Fruit fly (Drosophila melanogaster) whole organism, embryonic: ENCODE data around the gene TwdlX.

Experiments used
- Atf6 ChIP-seq: fragments of 200-800 bp; sonication (Bioruptor generic); IDR thresholded peaks from 2 replicates; pipeline ENCODE4 v1.3.6; 2022; ENCODE audit warnings: missing biosample characterization, missing genetic modification characterization
- BEAF-32 ChIP-seq: fragments of 200-800 bp; sonication (Bioruptor generic); optimal IDR thresholded peaks from 3 replicates; lab custom pipeline; 2017; ENCODE audit warnings: missing biosample characterization, missing genetic modification characterization, mild to moderate bottlenecking, moderate library complexity, missing genetic modification reagents
- CG11247 ChIP-seq: fragments of 200-800 bp; sonication (Bioruptor generic); IDR thresholded peaks from 2 replicates; pipeline ENCODE4 v1.3.6; 2022; ENCODE audit warnings: missing biosample characterization, missing genetic modification characterization
- CG11398 ChIP-seq: fragments of 200-800 bp; sonication (Bioruptor generic); optimal IDR thresholded peaks from 2 replicates; lab custom pipeline; 2016; ENCODE audit warnings: missing biosample characterization, missing genetic modification characterization
- CG12236 ChIP-seq: fragments of 200-800 bp; sonication (Bioruptor generic); optimal IDR thresholded peaks from 2 replicates; lab custom pipeline; 2016; ENCODE audit warnings: missing biosample characterization, missing genetic modification characterization
- CG12299 ChIP-seq: fragments of 200-800 bp; sonication (Bioruptor generic); optimal IDR thresholded peaks from 2 replicates; lab custom pipeline; 2018; ENCODE audit warnings: missing biosample characterization, mild to moderate bottlenecking, missing genetic modification characterization
- CG13424 ChIP-seq: fragments of 200-800 bp; sonication (Bioruptor generic); optimal IDR thresholded peaks from 2 replicates; lab custom pipeline; 2019; ENCODE audit warnings: missing biosample characterization, mild to moderate bottlenecking, missing genetic modification characterization, moderate library complexity
- CG13624 ChIP-seq: fragments of 200-800 bp; sonication (Bioruptor generic); optimal IDR thresholded peaks from 2 replicates; lab custom pipeline; 2016; ENCODE audit warnings: missing biosample characterization, missing genetic modification characterization
- CG16813 ChIP-seq: fragments of 200-800 bp; sonication (Bioruptor generic); IDR thresholded peaks from 3 replicates; pipeline ENCODE4 v1.3.6; 2022; ENCODE audit warnings: missing biosample characterization, missing genetic modification characterization; ENCODE audit not compliant: partially characterized antibody
- CG17829 ChIP-seq: fragments of 200-800 bp; optimal IDR thresholded peaks from 2 replicates; lab custom pipeline; 2019; ENCODE audit warnings: missing biosample characterization, mild to moderate bottlenecking, missing genetic modification characterization, moderate library complexity
- CG32532 ChIP-seq: fragments of 200-800 bp; sonication (Bioruptor generic); IDR thresholded peaks from 2 replicates; pipeline ENCODE4 v1.3.6; 2022; ENCODE audit warnings: missing biosample characterization, missing genetic modification characterization
- CG33557 ChIP-seq: fragments of 200-800 bp; sonication (Bioruptor generic); optimal IDR thresholded peaks from 2 replicates; lab custom pipeline; 2019; ENCODE audit warnings: missing biosample characterization, mild to moderate bottlenecking, missing genetic modification characterization, moderate library complexity
- CG3995 ChIP-seq: fragments of 200-800 bp; sonication (Bioruptor generic); optimal IDR thresholded peaks from 3 replicates; lab custom pipeline; 2016; ENCODE audit warnings: missing biosample characterization, missing genetic modification characterization
- CG4282 ChIP-seq: fragments of 200-800 bp; sonication (Bioruptor generic); optimal IDR thresholded peaks from 2 replicates; lab custom pipeline; 2016; ENCODE audit warnings: missing biosample characterization, missing genetic modification characterization
- CG4820 ChIP-seq: fragments of 200-800 bp; sonication (Bioruptor generic); optimal IDR thresholded peaks from 3 replicates; lab custom pipeline; 2016; ENCODE audit warnings: missing biosample characterization, missing genetic modification characterization
- CG7839 ChIP-seq: fragments of 200-800 bp; sonication (Bioruptor generic); optimal IDR thresholded peaks from 3 replicates; lab custom pipeline; 2018; ENCODE audit warnings: missing biosample characterization, mild to moderate bottlenecking, missing genetic modification characterization, moderate library complexity
- CG7963 ChIP-seq: fragments of 200-800 bp; sonication (Bioruptor generic); IDR thresholded peaks from 3 replicates; pipeline ENCODE4 v1.3.6; 2022; ENCODE audit warnings: missing biosample characterization, missing genetic modification characterization; ENCODE audit not compliant: partially characterized antibody
- CG9215 ChIP-seq: fragments of 200-800 bp; sonication (Bioruptor generic); IDR thresholded peaks from 2 replicates; pipeline ENCODE4 v1.3.6; 2022; ENCODE audit warnings: missing biosample characterization, missing genetic modification characterization
- CG9609 ChIP-seq: fragments of 200-800 bp; sonication (Bioruptor generic); optimal IDR thresholded peaks from 3 replicates; lab custom pipeline; 2016; ENCODE audit warnings: missing biosample characterization, missing genetic modification characterization
- CTCF ChIP-seq: fragments of 200-800 bp; sonication (Bioruptor generic); optimal IDR thresholded peaks from 2 replicates; lab custom pipeline; 2017; ENCODE audit warnings: missing biosample characterization, mild to moderate bottlenecking, missing genetic modification characterization, moderate library complexity
- CoRest ChIP-seq: fragments of 200-800 bp; sonication (Bioruptor generic); optimal IDR thresholded peaks from 3 replicates; lab custom pipeline; 2018; ENCODE audit warnings: missing biosample characterization, mild to moderate bottlenecking, missing genetic modification characterization, moderate library complexity
- Dad ChIP-seq: fragments of 200-800 bp; sonication (Bioruptor generic); optimal IDR thresholded peaks from 3 replicates; lab custom pipeline; 2016; ENCODE audit warnings: missing biosample characterization, missing genetic modification characterization
- Drgx ChIP-seq: fragments of 200-800 bp; sonication (Bioruptor generic); IDR thresholded peaks from 2 replicates; pipeline ENCODE4 v1.3.6; 2022; ENCODE audit warnings: missing biosample characterization, missing genetic modification characterization
- Fer1 ChIP-seq: fragments of 200-800 bp; sonication (Bioruptor generic); optimal IDR thresholded peaks from 2 replicates; lab custom pipeline; 2017; ENCODE audit warnings: missing biosample characterization, mild to moderate bottlenecking, missing genetic modification characterization
- GATAe ChIP-seq: fragments of 200-800 bp; sonication (Bioruptor generic); conservative IDR thresholded peaks from 2 replicates; pipeline ENCODE4 v1.3.6; 2022; ENCODE audit warnings: missing biosample characterization, missing genetic modification characterization
- HLH4C ChIP-seq: fragments of 200-800 bp; sonication (Bioruptor generic); IDR thresholded peaks from 3 replicates; pipeline ENCODE4 v1.3.6; 2022; ENCODE audit warnings: missing biosample characterization, missing genetic modification characterization; ENCODE audit not compliant: partially characterized antibody
- Hsf ChIP-seq: fragments of 200-800 bp; sonication (Bioruptor generic); optimal IDR thresholded peaks from 3 replicates; lab custom pipeline; 2016; ENCODE audit warnings: missing biosample characterization, missing genetic modification characterization
- Mes4 ChIP-seq: fragments of 200-800 bp; sonication (Bioruptor generic); optimal IDR thresholded peaks from 2 replicates; lab custom pipeline; 2016; ENCODE audit warnings: missing biosample characterization, missing genetic modification characterization
- NFAT ChIP-seq: fragments of 200-800 bp; sonication (Bioruptor generic); IDR thresholded peaks from 2 replicates; pipeline ENCODE4 v1.3.6; 2022; ENCODE audit warnings: missing biosample characterization, missing genetic modification characterization
- Nf-YB ChIP-seq: fragments of 200-800 bp; sonication (Bioruptor generic); optimal IDR thresholded peaks from 3 replicates; lab custom pipeline; 2019; ENCODE audit warnings: missing biosample characterization, mild to moderate bottlenecking, missing genetic modification characterization, moderate library complexity
- Ravus ChIP-seq: fragments of 200-800 bp; sonication (Bioruptor generic); IDR thresholded peaks from 2 replicates; pipeline ENCODE4 v1.3.6; 2022; ENCODE audit warnings: missing biosample characterization, missing genetic modification characterization
- Stat92E ChIP-seq, 3 experiments: fragments of >200 bp in 2 of 3; fragments of 200-800 bp in 1 of 3; sonication (Bioruptor generic) in 1 of 3; optimal IDR thresholded peaks; 2 replicates each; lab custom pipeline; 2017 to 2019; ENCODE audit warnings: missing biosample characterization in 3 of 3, missing genetic modification characterization in 3 of 3, mild to moderate bottlenecking in 1 of 3, moderate library complexity in 1 of 3
- Xrp1 ChIP-seq: fragments of 200-800 bp; sonication (Bioruptor generic); IDR thresholded peaks from 2 replicates; pipeline ENCODE4 v1.3.6; 2022; ENCODE audit warnings: missing biosample characterization, missing genetic modification characterization
- ac ChIP-seq: fragments of 200-800 bp; sonication (Bioruptor generic); optimal IDR thresholded peaks from 3 replicates; lab custom pipeline; 2017; ENCODE audit warnings: missing biosample characterization, mild to moderate bottlenecking, missing genetic modification characterization
- al ChIP-seq: fragments of 200-800 bp; sonication (Bioruptor generic); IDR thresholded peaks from 2 replicates; pipeline ENCODE4 v1.3.6; 2022; ENCODE audit warnings: missing biosample characterization, missing genetic modification characterization
- ash1 ChIP-seq: fragments of 200-800 bp; sonication (Bioruptor generic); optimal IDR thresholded peaks from 2 replicates; lab custom pipeline; 2018; ENCODE audit warnings: missing biosample characterization, mild to moderate bottlenecking, missing genetic modification characterization
- ato ChIP-seq: fragments of 200-800 bp; sonication (Bioruptor generic); IDR thresholded peaks from 2 replicates; pipeline ENCODE4 v1.3.6; 2022; ENCODE audit warnings: missing biosample characterization, missing genetic modification characterization; ENCODE audit not compliant: partially characterized antibody
- bcd ChIP-seq: fragments of 200-800 bp; sonication (Bioruptor generic); optimal IDR thresholded peaks from 2 replicates; lab custom pipeline; 2017; ENCODE audit warnings: missing biosample characterization, mild to moderate bottlenecking, missing genetic modification characterization
- bsh ChIP-seq, 2 experiments: fragments of 200-800 bp; sonication (Bioruptor generic); optimal IDR thresholded peaks; 2 replicates each; lab custom pipeline; 2017 to 2018; ENCODE audit warnings: mild to moderate bottlenecking in 2 of 2, missing biosample characterization in 2 of 2, missing genetic modification characterization in 2 of 2, moderate library complexity in 1 of 2
- btn ChIP-seq: fragments of 200-800 bp; sonication (Bioruptor generic); optimal IDR thresholded peaks from 2 replicates; lab custom pipeline; 2016; ENCODE audit warnings: missing biosample characterization, missing genetic modification characterization
- dm ChIP-seq: fragments of 200-800 bp; sonication (Bioruptor generic); optimal IDR thresholded peaks from 3 replicates; lab custom pipeline; 2016; ENCODE audit warnings: missing biosample characterization, missing genetic modification characterization
- ems ChIP-seq: fragments of 200-800 bp; sonication (Bioruptor generic); optimal IDR thresholded peaks from 3 replicates; lab custom pipeline; 2016; ENCODE audit warnings: missing biosample characterization, missing genetic modification characterization
- hb ChIP-seq: fragments of 200-800 bp; sonication (Bioruptor generic); IDR thresholded peaks from 3 replicates; pipeline ENCODE4 v1.3.6; 2022; ENCODE audit warnings: missing biosample characterization, missing genetic modification characterization; ENCODE audit not compliant: partially characterized antibody
- kni ChIP-seq: fragments of 200-800 bp; sonication (Bioruptor generic); optimal IDR thresholded peaks from 3 replicates; lab custom pipeline; 2017; ENCODE audit warnings: mild to moderate bottlenecking, missing biosample characterization, missing genetic modification reagents, missing genetic modification characterization
- mld ChIP-seq: fragments of 200-800 bp; sonication (Bioruptor generic); IDR thresholded peaks from 3 replicates; pipeline ENCODE4 v1.3.6; 2022; ENCODE audit warnings: missing biosample characterization, missing genetic modification characterization; ENCODE audit not compliant: partially characterized antibody
- pho ChIP-seq: fragments of 200-800 bp; sonication (Bioruptor generic); optimal IDR thresholded peaks from 2 replicates; lab custom pipeline; 2016; ENCODE audit warnings: missing biosample characterization, missing genetic modification characterization
- slbo ChIP-seq: fragments of 200-800 bp; sonication (Bioruptor generic); IDR thresholded peaks from 2 replicates; pipeline ENCODE4 v1.3.6; 2022; ENCODE audit warnings: missing biosample characterization, missing genetic modification characterization
- sug ChIP-seq: fragments of 200-800 bp; optimal IDR thresholded peaks from 2 replicates; lab custom pipeline; 2019; ENCODE audit warnings: missing biosample characterization, mild to moderate bottlenecking, missing genetic modification characterization, moderate library complexity
- unpg ChIP-seq: fragments of 200-800 bp; sonication (Bioruptor generic); optimal IDR thresholded peaks from 3 replicates; lab custom pipeline; 2018; ENCODE audit warnings: missing biosample characterization, mild to moderate bottlenecking, missing genetic modification characterization, moderate library complexity
- wor ChIP-seq: fragments of 200-800 bp; sonication (Bioruptor generic); IDR thresholded peaks from 2 replicates; pipeline ENCODE4 v1.3.6; 2022; ENCODE audit warnings: missing biosample characterization, missing genetic modification characterization
- zen ChIP-seq: fragments of 200-800 bp; sonication (Bioruptor generic); optimal IDR thresholded peaks from 3 replicates; lab custom pipeline; 2018; ENCODE audit warnings: missing biosample characterization, mild to moderate bottlenecking, missing genetic modification characterization, moderate library complexity

The TwdlX gene

DNA sequence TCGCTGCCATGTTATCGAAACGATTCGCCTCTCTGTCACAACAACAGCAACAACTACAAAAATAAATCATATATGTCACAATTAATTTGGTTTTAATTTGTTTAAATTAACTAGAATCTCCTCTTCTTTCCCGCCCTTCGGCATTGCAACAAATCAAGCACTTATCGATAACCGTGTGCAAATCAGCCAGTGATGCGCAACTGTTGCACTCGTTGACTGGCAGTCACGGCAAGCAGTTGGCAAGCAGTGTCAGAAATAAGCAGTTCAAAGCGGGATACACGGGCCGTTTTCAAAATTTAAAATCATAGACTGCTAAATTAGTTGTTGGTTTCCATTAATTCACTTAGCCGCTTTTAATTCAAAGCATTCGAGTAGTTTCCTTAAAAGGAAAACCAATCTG lies 47.1 kb upstream of the TwdlX start, which contains the start of gene Axs (continued):
- TF ChIP-seq Stat92E (GFP tag; optimal IDR thresholded peaks at IDR 0.05; lab: Kevin White, UChicago) (peak in 1 of 3 experiments; percentile 43), Nf-YB (no peak), bsh (GFP tag; optimal IDR thresholded peaks at IDR 0.05; lab: Kevin White, UChicago) (no peak), CG12299 (no peak), NFAT (GFP tag; lab: Robert Waterston, UW) (peak; percentile 40; the same call in 1 of the 2 replicates), unpg (no peak), ems (GFP tag; lab: Kevin White, UChicago) (no peak), GATAe (GFP tag; lab: Robert Waterston, UW) (no peak), CG11247 (no peak), Hsf (GFP tag; lab: Kevin White, UChicago) (no peak), slbo (GFP tag; lab: Robert Waterston, UW) (peak; percentile 52), pho (GFP tag; lab: Kevin White, UChicago) (peak; percentile 1), wor (GFP tag; lab: Robert Waterston, UW) (no peak), Mes4 (GFP tag; lab: Kevin White, UChicago) (peak; percentile 29), Atf6 (no peak), CG13424 (tag; lab: Kevin White, UChicago) (no peak), CG3995 (GFP tag; lab: Kevin White, UChicago) (peak; percentile 62), mld (GFP tag; lab: Robert Waterston, UW) (peak; percentile 70; the same call in 2 of the 3 replicates), CG7839 (peak; percentile 9), Fer1 (GFP tag; lab: Kevin White, UChicago) (no peak), BEAF-32 (GFP tag; lab: Kevin White, UChicago) (peak; percentile 79), CG7963 (GFP tag; lab: Robert Waterston, UW) (peak; percentile 60; the same call in 1 of the 3 replicates), Dad (GFP tag; lab: Kevin White, UChicago) (peak; percentile 20), CG33557 (peak; percentile 9), CG11398 (GFP tag; lab: Kevin White, UChicago) (no peak), Drgx (GFP tag; lab: Robert Waterston, UW) (no peak), hb (peak; percentile 69), CG9215 (no peak), zen (tag; lab: Kevin White, UChicago) (no peak), sug (tag; lab: Kevin White, UChicago) (peak; percentile 31), ac (GFP tag; lab: Kevin White, UChicago) (no peak), CG32532 (GFP tag; lab: Robert Waterston, UW) (no peak), CG13624 (GFP tag; lab: Kevin White, UChicago) (peak; percentile 6), bcd (GFP tag; lab: Kevin White, UChicago) (no peak), ato (GFP tag; lab: Robert Waterston, UW) (peak; percentile 69), CG4282 (no peak), dm (peak; percentile 40), Ravus (GFP tag; lab: Robert Waterston, UW) (no peak), ash1 (no peak), kni (no peak), CTCF (GFP tag; lab: Kevin White, UChicago) (peak; percentile 21), HLH4C (GFP tag; lab: Robert Waterston, UW) (peak; percentile 48; the same call in 2 of the 3 replicates), CG16813 (GFP tag; lab: Robert Waterston, UW) (peak; percentile 69), CoRest (tag; lab: Kevin White, UChicago) (peak; percentile 51), Xrp1 (GFP tag; lab: Robert Waterston, UW) (no peak), btn (GFP tag; lab: Kevin White, UChicago) (no peak), CG12236 (no peak), al (GFP tag; lab: Robert Waterston, UW) (no peak), CG4820 (GFP tag; lab: Kevin White, UChicago) (no peak), CG17829 (tag; lab: Kevin White, UChicago) (no peak), CG9609 (GFP tag; lab: Kevin White, UChicago) (no peak)
